Fruit fly (Drosophila melanogaster) whole organism, adult: ENCODE measurements around the gene CYLD.

Source experiments
- CG12768 ChIP-seq: fragments of 200-800 bp; sonication (Bioruptor generic); optimal IDR thresholded peaks from 2 replicates; lab custom pipeline; 2017; ENCODE audit warnings: missing biosample characterization, missing genetic modification characterization, mild to moderate bottlenecking, moderate library complexity, missing genetic modification reagents
- CG14711 ChIP-seq: fragments of 200-800 bp; sonication (Bioruptor generic); optimal IDR thresholded peaks from 2 replicates; lab custom pipeline; 2018; ENCODE audit warnings: missing biosample characterization, mild to moderate bottlenecking, missing genetic modification characterization, moderate library complexity
- CG1620 ChIP-seq: fragments of 200-800 bp; sonication (Bioruptor generic); optimal IDR thresholded peaks from 2 replicates; lab custom pipeline; 2016; ENCODE audit warnings: missing biosample characterization, missing genetic modification characterization
- Crg-1 ChIP-seq: fragments of 200-800 bp; sonication (Bioruptor generic); optimal IDR thresholded peaks from 2 replicates; lab custom pipeline; 2016; ENCODE audit warnings: missing biosample characterization, missing genetic modification characterization
- Mnt ChIP-seq: fragments of 200-800 bp; sonication (Bioruptor generic); optimal IDR thresholded peaks from 2 replicates; lab custom pipeline; 2016; ENCODE audit warnings: missing biosample characterization, mild to moderate bottlenecking, missing genetic modification characterization
- cic ChIP-seq: fragments of 200-800 bp; sonication (Bioruptor generic); optimal IDR thresholded peaks from 2 replicates; lab custom pipeline; 2017; ENCODE audit warnings: missing biosample characterization, mild to moderate bottlenecking, missing genetic modification characterization, moderate library complexity

dm6 chr2L:10255725-10256158, 43.9 kb downstream of the CYLD start, which contains the start of gene CG5676:
- TF ChIP-seq Mnt (GFP tag; lab: Kevin White, UChicago) (no peak), cic (GFP tag; lab: Kevin White, UChicago) (no peak), CG12768 (no peak), CG1620 (GFP tag; lab: Kevin White, UChicago) (no peak), Crg-1 (GFP tag; lab: Kevin White, UChicago) (no peak), CG14711 (no peak)
